Worm (Caenorhabditis elegans) whole organism, L2 larva: ENCODE measurements around the gene Y45F3A.8.

ENCODE experiments used
- blmp-1 ChIP-seq: sonication (generic microtip); optimal IDR thresholded peaks from 2 replicates; lab custom pipeline; 2017; ENCODE audit warnings: missing genetic modification characterization, mild to moderate bottlenecking, missing compliant biosample characterization, antibody characterized with exemption, moderate library complexity; ENCODE audit not compliant: insufficient read depth
- fos-1 ChIP-seq: fragments of 150-350 bp; optimal IDR thresholded peaks from 2 replicates; lab custom pipeline; 2014; ENCODE audit warnings: missing biosample characterization, missing genetic modification characterization
- mdl-1 ChIP-seq, 2 experiments: fragments of 150-350 bp in 1 of 2; sonication (generic microtip) in 1 of 2; optimal IDR thresholded peaks; 2 replicates each; lab custom pipeline; 2017; ENCODE audit warnings: missing biosample characterization in 2 of 2, missing genetic modification characterization in 2 of 2
- nhr-237 ChIP-seq: fragments of 150-350 bp; optimal IDR thresholded peaks from 2 replicates; lab custom pipeline; 2014; ENCODE audit warnings: missing biosample characterization, missing genetic modification characterization
- nhr-25 ChIP-seq: fragments of 150-350 bp; sonication (generic microtip); optimal IDR thresholded peaks from 3 replicates; lab custom pipeline; 2014; ENCODE audit warnings: missing biosample characterization, missing genetic modification characterization
- skn-1 ChIP-seq: sonication (generic microtip); optimal IDR thresholded peaks from 2 replicates; lab custom pipeline; 2017; ENCODE audit warnings: missing biosample characterization, missing genetic modification characterization
- unc-62 ChIP-seq: fragments of 150-350 bp; optimal IDR thresholded peaks from 2 replicates; lab custom pipeline; 2014; ENCODE audit warnings: missing biosample characterization, missing genetic modification reagents, missing genetic modification characterization
- ztf-4 ChIP-seq: fragments of 150-350 bp; optimal IDR thresholded peaks from 2 replicates; lab custom pipeline; 2014; ENCODE audit warnings: missing biosample characterization, missing genetic modification characterization

ce11 chrIII:10562542-10562941 lies 30.1 kb downstream of the Y45F3A.8 start:
- TF ChIP-seq mdl-1 (tag; optimal IDR thresholded peaks at IDR 0.05; lab: Kevin White, UChicago): no peak
- TF ChIP-seq skn-1 (tag; lab: Kevin White, UChicago): no peak
- TF ChIP-seq ztf-4 (tag; lab: Kevin White, UChicago): no peak
- no peak for TF ChIP-seq fos-1 (tag; lab: Kevin White, UChicago)
- TF ChIP-seq blmp-1 (tag; lab: Kevin White, UChicago): no peak
- no peak for TF ChIP-seq nhr-25 (tag; lab: Kevin White, UChicago)
- TF ChIP-seq unc-62 (GFP tag; lab: Kevin White, UChicago): no peak
- TF ChIP-seq nhr-237 (tag; lab: Kevin White, UChicago): no peak
